Worm (Caenorhabditis elegans) whole organism, mixed stage, embryonic: ENCODE measurements around the gene cfp-1.

Experiments
- ceh-43 ChIP-seq: fragments of 200-800 bp; sonication (Bioruptor generic); optimal IDR thresholded peaks from 2 replicates; lab custom pipeline; 2018; ENCODE audit warnings: mild to moderate bottlenecking, missing genetic modification characterization, moderate library complexity, missing compliant biosample characterization
- cnd-1 ChIP-seq: fragments of 200-800 bp; sonication (Bioruptor generic); optimal IDR thresholded peaks from 2 replicates; lab custom pipeline; 2018; ENCODE audit warnings: mild to moderate bottlenecking, missing genetic modification characterization, missing compliant biosample characterization
- elt-3 ChIP-seq: fragments of 150-350 bp; optimal IDR thresholded peaks from 2 replicates; lab custom pipeline; 2014; ENCODE audit warnings: missing biosample characterization, missing genetic modification characterization
- lin-13 ChIP-seq: fragments of 150-350 bp; optimal IDR thresholded peaks from 2 replicates; lab custom pipeline; 2014; ENCODE audit warnings: missing biosample characterization, missing genetic modification characterization
- lsy-2 ChIP-seq: fragments of 150-350 bp; optimal IDR thresholded peaks from 2 replicates; lab custom pipeline; 2014; ENCODE audit warnings: missing biosample characterization, missing genetic modification characterization
- mep-1 ChIP-seq: fragments of 150-350 bp; optimal IDR thresholded peaks from 2 replicates; lab custom pipeline; 2017; ENCODE audit warnings: missing biosample characterization, missing genetic modification reagents, missing genetic modification characterization, inconsistent platforms
- mls-2 ChIP-seq: sonication (generic microtip); optimal IDR thresholded peaks from 2 replicates; lab custom pipeline; 2016; ENCODE audit warnings: mild to moderate bottlenecking, missing genetic modification characterization, moderate library complexity, missing compliant biosample characterization
- nhr-237 ChIP-seq: fragments of 150-350 bp; optimal IDR thresholded peaks from 2 replicates; lab custom pipeline; 2014; ENCODE audit warnings: missing biosample characterization, missing genetic modification characterization
- nhr-76 ChIP-seq: sonication (generic microtip); optimal IDR thresholded peaks from 2 replicates; lab custom pipeline; 2017; ENCODE audit warnings: missing biosample characterization, missing genetic modification characterization
- pha-4 ChIP-seq: fragments of 150-350 bp; optimal IDR thresholded peaks from 2 replicates; lab custom pipeline; 2018; ENCODE audit warnings: missing biosample characterization, missing genetic modification reagents, missing genetic modification characterization
- snpc-4 ChIP-seq: fragments of 150-350 bp; optimal IDR thresholded peaks from 2 replicates; lab custom pipeline; 2014; ENCODE audit warnings: missing biosample characterization, missing genetic modification characterization
- sptf-1 ChIP-seq: sonication (generic microtip); optimal IDR thresholded peaks from 2 replicates; lab custom pipeline; 2017; ENCODE audit warnings: mild to moderate bottlenecking, missing genetic modification characterization, moderate library complexity, missing compliant biosample characterization
- unc-39 ChIP-seq: fragments of 150-350 bp; optimal IDR thresholded peaks from 2 replicates; lab custom pipeline; 2014; ENCODE audit warnings: missing biosample characterization, missing genetic modification characterization
- ztf-11 ChIP-seq: fragments of 150-350 bp; optimal IDR thresholded peaks from 2 replicates; lab custom pipeline; 2014; ENCODE audit warnings: missing biosample characterization, missing genetic modification characterization

DNA sequence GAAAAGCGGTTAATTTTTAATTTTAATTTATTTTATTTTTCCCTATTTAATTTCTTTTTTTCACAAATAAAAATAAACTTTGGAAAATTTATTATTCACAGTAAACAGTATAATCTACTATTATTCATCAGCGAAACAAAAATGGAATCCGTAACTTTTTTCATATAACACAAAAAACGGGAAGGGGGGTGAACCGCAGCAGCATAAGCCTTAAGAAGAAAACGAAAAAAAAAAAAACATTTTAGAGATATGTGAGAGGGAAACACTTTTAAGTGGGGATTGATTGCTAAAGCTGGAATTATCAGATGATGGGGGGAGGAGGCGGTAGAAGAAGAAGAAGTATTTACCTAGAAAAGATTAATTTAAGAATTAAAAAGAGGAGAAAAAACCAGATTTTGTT is 30.4 kb downstream of the cfp-1 start:
- TF ChIP-seq sptf-1 = no peak
- no peak for TF ChIP-seq ztf-11 (tag; lab: Kevin White, UChicago)
- TF ChIP-seq snpc-4 = no peak
- no peak for TF ChIP-seq ceh-43 (GFP tag; lab: Kevin White, UChicago)
- TF ChIP-seq mls-2 (tag; lab: Kevin White, UChicago) = no peak
- no peak for TF ChIP-seq lin-13
- no peak for TF ChIP-seq lsy-2
- no peak for TF ChIP-seq cnd-1
- no peak for TF ChIP-seq nhr-237 (tag; lab: Kevin White, UChicago)
- no peak for TF ChIP-seq unc-39 (tag; lab: Kevin White, UChicago)
- no peak for TF ChIP-seq pha-4 (tag; lab: Kevin White, UChicago)
- TF ChIP-seq elt-3 (tag; lab: Kevin White, UChicago) = no peak
- TF ChIP-seq nhr-76 (tag; lab: Kevin White, UChicago) = no peak
- no peak for TF ChIP-seq mep-1 (tag; lab: Kevin White, UChicago)
